Fruit fly (Drosophila melanogaster): Measurements from ENCODE around the gene CG9399.

The CG9399 gene

DNA sequence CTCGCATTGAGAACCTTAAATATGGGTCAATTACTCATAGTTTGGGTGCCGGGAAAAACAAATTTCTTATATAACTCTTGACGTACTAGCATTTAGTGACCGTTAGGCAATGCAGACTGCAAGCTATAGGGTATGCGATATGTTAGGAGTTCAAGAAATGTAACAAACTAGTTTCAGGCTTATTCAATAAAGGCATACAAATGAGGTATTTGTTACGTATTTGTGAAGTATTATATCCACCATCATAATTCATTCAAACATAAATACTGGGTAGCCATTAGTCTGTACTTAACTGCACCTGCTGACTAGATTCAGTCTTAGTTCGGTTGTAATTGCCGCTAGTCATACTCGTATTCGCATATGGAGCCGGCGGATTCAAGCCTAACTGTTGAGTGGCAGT is 34.2 kb upstream of the CG9399 start:
- no peak for TF ChIP-seq CG4496 (GFP tag; IDR thresholded peaks at IDR 0.05)
- TF ChIP-seq CG10348 (GFP tag; IDR thresholded peaks at IDR 0.05), result no peak
- no peak for TF ChIP-seq CG32121 (GFP tag; IDR thresholded peaks at IDR 0.05)
- no peak for TF ChIP-seq Snoo (tag; optimal IDR thresholded peaks at IDR 0.05)

DNA sequence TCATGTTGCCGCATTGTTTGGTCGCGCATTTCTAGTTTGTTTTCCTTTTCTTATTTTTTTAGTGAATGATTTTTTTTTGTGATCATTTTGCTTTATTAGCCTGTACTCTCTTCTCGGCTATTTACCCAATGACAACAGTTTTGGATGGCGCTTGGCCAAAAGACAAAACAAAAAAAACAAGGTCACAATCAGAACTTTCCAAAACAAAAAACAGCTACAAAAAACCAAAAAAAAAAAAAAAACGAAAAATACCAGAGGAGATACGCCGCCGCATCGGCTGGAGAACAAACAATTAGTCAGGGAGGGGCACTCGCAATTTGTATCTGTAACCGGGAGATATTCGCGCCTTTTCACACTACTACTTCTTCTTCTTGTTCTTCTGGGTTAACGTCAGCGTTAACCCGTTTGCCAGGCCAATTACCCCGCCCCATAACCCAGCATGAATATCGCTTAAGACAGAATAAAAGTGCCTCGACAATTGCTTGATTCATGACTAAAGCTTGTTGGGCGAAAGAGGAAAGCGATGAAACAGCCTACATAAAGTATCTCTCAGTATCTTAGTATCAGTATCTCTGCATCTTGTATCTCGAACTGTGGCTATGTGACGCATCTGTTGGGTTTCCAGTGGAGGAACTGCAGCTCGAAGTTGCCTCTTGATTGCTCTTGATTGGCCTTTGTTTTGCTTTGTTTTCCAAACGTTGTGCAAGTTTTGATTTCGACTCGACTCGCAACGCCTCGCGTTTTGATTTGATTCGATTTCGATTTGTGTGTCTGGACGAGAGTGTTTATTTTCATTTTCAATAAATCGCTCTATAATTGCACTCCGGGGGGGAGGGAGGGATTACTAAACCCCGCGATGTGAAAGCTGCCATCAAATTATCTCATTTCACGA is 33.1 kb upstream of the CG9399 start:
- TF ChIP-seq CG12605 (GFP tag; IDR thresholded peaks at IDR 0.05) (no peak), Pif1B (GFP tag; optimal IDR thresholded peaks at IDR 0.05) (no peak), CG9948 (tag; optimal IDR thresholded peaks at IDR 0.05) (no peak), EcR (GFP tag; optimal IDR thresholded peaks at IDR 0.05) (peak; percentile 83)

DNA sequence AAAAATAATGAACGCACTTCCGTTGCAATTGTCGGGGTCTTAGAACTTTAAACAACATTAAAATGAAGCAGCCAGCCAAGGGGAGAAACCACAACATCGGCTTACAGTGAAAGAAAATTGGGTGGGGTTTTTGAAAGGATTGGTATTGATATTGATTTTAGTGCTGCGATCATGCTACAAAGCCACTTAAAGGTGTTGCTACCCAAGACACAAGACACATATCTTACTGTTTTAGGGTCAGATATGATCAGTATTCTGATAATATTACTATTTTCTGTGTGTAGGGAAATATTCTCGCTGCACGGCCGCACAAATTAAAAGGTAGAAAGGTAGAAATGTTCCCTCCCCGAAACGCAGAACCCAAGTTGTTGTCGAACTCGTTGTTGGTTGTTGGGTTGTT is 31.1 kb upstream of the CG9399 start:
- TF ChIP-seq Ets98B (GFP tag; IDR thresholded peaks at IDR 0.05), result no peak
- peak; percentile 60 for TF ChIP-seq D1 (tag; optimal IDR thresholded peaks at IDR 0.05)
- TF ChIP-seq Pif1A (GFP tag; optimal IDR thresholded peaks at IDR 0.05), result peak; percentile 58
- peak; percentile 28; the same call in 1 of the 2 replicates for TF ChIP-seq CG12605 (GFP tag; IDR thresholded peaks at IDR 0.05)
- peak; percentile 74 for TF ChIP-seq CG8159 (tag; optimal IDR thresholded peaks at IDR 0.05)
- TF ChIP-seq rn (GFP tag; IDR thresholded peaks at IDR 0.05), result peak; percentile 34; the same call in 1 of the 2 replicates
- peak; percentile 73 for TF ChIP-seq CG8301 (tag; optimal IDR thresholded peaks at IDR 0.05)
- peak; percentile 45; the same call in 1 of the 3 replicates for TF ChIP-seq fd96Ca (GFP tag; IDR thresholded peaks at IDR 0.05)
- TF ChIP-seq Snoo (tag; optimal IDR thresholded peaks at IDR 0.05), result no peak
- TF ChIP-seq CG14655 (GFP tag; optimal IDR thresholded peaks at IDR 0.05), result peak; percentile 84
- TF ChIP-seq CG15710 (tag; optimal IDR thresholded peaks at IDR 0.05), result peak; percentile 73
- TF ChIP-seq CG9948 (tag; optimal IDR thresholded peaks at IDR 0.05), result peak; percentile 76
- TF ChIP-seq CG4496 (GFP tag; IDR thresholded peaks at IDR 0.05), result peak; percentile 71
- no peak for TF ChIP-seq CG32121 (GFP tag; IDR thresholded peaks at IDR 0.05)
- peak; percentile 77 for TF ChIP-seq CG17806 (tag; optimal IDR thresholded peaks at IDR 0.05)
- TF ChIP-seq CG13204 (GFP tag; optimal IDR thresholded peaks at IDR 0.05), result peak; percentile 33
- TF ChIP-seq EcR (GFP tag; optimal IDR thresholded peaks at IDR 0.05), result no peak
- no peak for TF ChIP-seq CG10348 (GFP tag; IDR thresholded peaks at IDR 0.05)
- TF ChIP-seq Pif1B (GFP tag; optimal IDR thresholded peaks at IDR 0.05), result peak; percentile 61
- TF ChIP-seq CG34367 (tag; optimal IDR thresholded peaks at IDR 0.05), result peak; percentile 68
- peak; percentile 54 for TF ChIP-seq gl (tag; optimal IDR thresholded peaks at IDR 0.05)

DNA sequence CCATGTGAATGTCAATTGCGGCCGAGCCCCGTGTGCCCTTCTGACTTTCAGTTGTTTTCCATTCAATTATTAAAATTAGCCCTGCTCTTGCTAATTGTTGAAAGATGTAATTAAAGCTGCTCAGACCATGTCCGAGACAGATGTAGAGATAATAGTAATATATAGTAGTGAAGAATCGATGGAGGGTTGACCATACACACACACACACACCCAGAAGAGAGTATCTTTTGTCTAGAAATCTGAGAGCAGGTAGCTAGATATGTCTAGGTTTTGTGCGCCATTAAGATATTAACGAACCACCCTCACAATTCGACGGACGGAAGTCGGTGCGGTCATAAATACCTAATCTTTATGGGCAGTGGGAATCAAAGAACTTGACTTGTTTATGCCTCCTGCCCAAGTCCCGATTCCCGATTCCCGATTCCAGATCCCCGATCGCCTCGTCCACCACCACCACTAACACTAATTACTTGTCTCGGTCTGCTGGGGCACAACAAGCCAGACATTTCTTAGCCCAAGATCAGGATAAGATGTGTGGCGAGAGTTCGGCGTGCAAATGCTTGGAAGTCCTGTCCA is 30.5 kb upstream of the CG9399 start:
- TF ChIP-seq CG15710 (tag; optimal IDR thresholded peaks at IDR 0.05) (no peak), CG8159 (tag; optimal IDR thresholded peaks at IDR 0.05) (no peak)

DNA sequence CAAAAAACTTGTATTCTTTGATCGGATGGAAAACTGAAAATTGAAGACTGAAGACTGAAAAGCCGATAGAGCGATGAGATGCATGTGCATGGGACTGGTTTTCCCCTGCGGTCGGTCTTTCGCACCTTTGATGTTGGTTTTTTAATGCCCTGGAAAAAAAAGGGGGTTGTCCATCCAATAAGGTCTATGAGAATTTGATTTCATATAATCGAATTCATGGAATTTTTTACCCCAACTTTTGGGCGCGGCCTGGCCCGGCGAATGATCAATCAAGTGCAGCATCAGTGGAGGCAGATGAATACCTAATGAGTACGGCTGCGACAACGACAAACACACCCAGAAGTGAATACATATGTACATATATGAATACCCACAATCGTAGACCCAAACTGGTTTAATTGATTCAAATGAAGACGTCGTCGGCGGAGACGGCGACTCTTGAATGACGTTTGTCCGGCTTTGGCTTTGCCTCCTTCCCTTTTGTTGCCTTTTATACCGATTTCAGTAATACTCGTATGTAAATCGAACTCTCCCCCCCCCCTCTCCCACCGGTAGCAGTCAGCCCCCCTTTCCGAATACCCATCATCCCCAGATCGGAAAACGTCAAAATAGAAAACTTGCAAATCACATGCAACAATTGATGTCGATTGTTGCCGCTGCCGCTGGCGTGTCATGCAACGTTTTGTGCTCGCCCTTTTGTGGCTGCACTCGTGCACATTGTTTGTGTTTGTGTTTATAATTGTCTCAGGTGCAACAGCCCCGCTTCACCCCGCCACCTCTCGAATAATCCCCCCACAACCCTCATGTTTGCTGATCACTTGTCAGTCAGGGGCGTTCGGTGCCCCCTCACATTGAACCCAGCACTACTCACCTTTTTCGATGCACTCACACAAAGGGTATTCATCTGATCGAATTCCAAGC is 29.3 kb upstream of the CG9399 start:
- peak; percentile 2 for TF ChIP-seq gl (tag; optimal IDR thresholded peaks at IDR 0.05)
- TF ChIP-seq EcR (GFP tag; optimal IDR thresholded peaks at IDR 0.05), result peak; percentile 12
- TF ChIP-seq CG14655 (GFP tag; optimal IDR thresholded peaks at IDR 0.05), result no peak

DNA sequence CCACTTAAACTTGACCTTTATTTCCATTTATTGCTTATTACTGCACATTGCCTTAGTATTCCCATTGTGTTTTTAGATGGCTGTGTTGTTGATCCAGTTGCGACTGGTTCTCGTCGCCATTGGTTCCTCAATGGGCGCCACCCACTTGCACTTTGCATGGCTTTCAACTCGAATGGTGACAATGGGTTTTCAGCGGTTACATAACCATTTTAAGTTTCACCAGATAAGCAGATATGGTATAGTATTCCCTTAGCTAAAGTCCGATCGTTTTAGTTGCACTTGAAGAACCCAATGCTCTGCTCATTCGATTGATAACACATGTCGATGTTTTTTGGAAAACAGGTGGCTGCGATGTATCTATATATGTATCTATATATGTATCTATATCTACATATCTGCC is 27.9 kb upstream of the CG9399 start:
- TF ChIP-seq CG15710 (tag; optimal IDR thresholded peaks at IDR 0.05) (peak; percentile 7), fd96Ca (GFP tag; IDR thresholded peaks at IDR 0.05) (no peak)

DNA sequence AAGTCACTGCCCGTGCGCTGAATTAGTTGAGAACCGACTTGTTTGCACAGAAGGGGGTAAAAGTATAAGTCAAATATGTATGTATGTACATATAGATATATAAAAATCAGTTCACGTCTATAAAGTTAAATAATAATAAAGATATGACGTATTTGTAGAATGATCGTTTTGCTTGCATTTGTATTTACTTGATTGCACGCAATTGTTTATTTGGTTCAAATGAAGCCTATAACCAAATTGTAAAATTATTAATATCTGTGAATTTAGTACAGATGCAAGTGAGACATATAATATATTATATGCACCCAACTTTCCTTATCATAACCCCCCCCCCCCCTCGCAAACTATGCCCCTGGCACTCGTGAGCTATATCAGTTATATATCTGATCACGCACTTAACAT is 26.5 kb upstream of the CG9399 start:
- no peak for TF ChIP-seq rn (GFP tag; IDR thresholded peaks at IDR 0.05)
- TF ChIP-seq fd96Ca (GFP tag; IDR thresholded peaks at IDR 0.05), result no peak
- no peak for TF ChIP-seq CG32121 (GFP tag; IDR thresholded peaks at IDR 0.05)
- TF ChIP-seq Snoo (tag; optimal IDR thresholded peaks at IDR 0.05), result no peak
- peak; percentile 27 for TF ChIP-seq CG8301 (tag; optimal IDR thresholded peaks at IDR 0.05)
- peak; percentile 51; the same call in 2 of the 3 replicates for TF ChIP-seq CG4496 (GFP tag; IDR thresholded peaks at IDR 0.05)
- no peak for TF ChIP-seq CG12605 (GFP tag; IDR thresholded peaks at IDR 0.05)
- TF ChIP-seq CG14655 (GFP tag; optimal IDR thresholded peaks at IDR 0.05), result peak; percentile 25
- peak; percentile 22 for TF ChIP-seq gl (tag; optimal IDR thresholded peaks at IDR 0.05)
- TF ChIP-seq CG34367 (tag; optimal IDR thresholded peaks at IDR 0.05), result no peak
- peak; percentile 61 for TF ChIP-seq CG8159 (tag; optimal IDR thresholded peaks at IDR 0.05)
- TF ChIP-seq CG10348 (GFP tag; IDR thresholded peaks at IDR 0.05), result no peak
- TF ChIP-seq CG9948 (tag; optimal IDR thresholded peaks at IDR 0.05), result peak; percentile 6
- TF ChIP-seq CG13204 (GFP tag; optimal IDR thresholded peaks at IDR 0.05), result no peak
- TF ChIP-seq D1 (tag; optimal IDR thresholded peaks at IDR 0.05), result no peak
- no peak for TF ChIP-seq EcR (GFP tag; optimal IDR thresholded peaks at IDR 0.05)
- peak; percentile 40 for TF ChIP-seq Ets98B (GFP tag; IDR thresholded peaks at IDR 0.05)
- TF ChIP-seq Pif1A (GFP tag; optimal IDR thresholded peaks at IDR 0.05), result peak; percentile 45
- TF ChIP-seq CG15710 (tag; optimal IDR thresholded peaks at IDR 0.05), result peak; percentile 40
- peak; percentile 45 for TF ChIP-seq CG17806 (tag; optimal IDR thresholded peaks at IDR 0.05)
- peak; percentile 31 for TF ChIP-seq Pif1B (GFP tag; optimal IDR thresholded peaks at IDR 0.05)

All from whole organism, pupa.